Worm (Caenorhabditis elegans): ENCODE results near the gene sar-1.

The sar-1 gene

ce11 chrIV:4557130-4557529 lies 44.0 kb upstream of the sar-1 start:
- no peak for TF ChIP-seq ces-1 (GFP tag; optimal IDR thresholded peaks at IDR 0.05)
- no peak for TF ChIP-seq zip-8 (tag; optimal IDR thresholded peaks at IDR 0.05)
- no peak for TF ChIP-seq mep-1 (tag; optimal IDR thresholded peaks at IDR 0.05)
- no peak for TF ChIP-seq unc-62 (GFP tag; optimal IDR thresholded peaks at IDR 0.05)
- no peak for TF ChIP-seq hlh-1 (tag; optimal IDR thresholded peaks at IDR 0.05)
- TF ChIP-seq ham-2 (GFP tag; optimal IDR thresholded peaks at IDR 0.05), result no peak
- no peak for TF ChIP-seq tbx-8 (GFP tag; optimal IDR thresholded peaks at IDR 0.05)
- TF ChIP-seq nhr-12 (tag; optimal IDR thresholded peaks at IDR 0.05), result no peak
- TF ChIP-seq ceh-39 (tag; optimal IDR thresholded peaks at IDR 0.05), result no peak
- no peak for TF ChIP-seq blmp-1 (tag; optimal IDR thresholded peaks at IDR 0.05)
- no peak for TF ChIP-seq lsy-2 (tag; optimal IDR thresholded peaks at IDR 0.05)
- TF ChIP-seq mls-2 (tag; optimal IDR thresholded peaks at IDR 0.05), result no peak
- TF ChIP-seq snpc-4 (tag; optimal IDR thresholded peaks at IDR 0.05), result no peak
- no peak for TF ChIP-seq lin-13 (tag; optimal IDR thresholded peaks at IDR 0.05)
- TF ChIP-seq nhr-28 (tag; optimal IDR thresholded peaks at IDR 0.05), result no peak
- TF ChIP-seq sptf-1 (tag; optimal IDR thresholded peaks at IDR 0.05), result no peak
- no peak for TF ChIP-seq lin-32 (GFP tag; optimal IDR thresholded peaks at IDR 0.05)

- no peak for TF ChIP-seq bed-3 (GFP tag; optimal IDR thresholded peaks at IDR 0.05)
- TF ChIP-seq lsy-2 (tag; optimal IDR thresholded peaks at IDR 0.05), result no peak
- no peak for TF ChIP-seq pha-4 (tag; optimal IDR thresholded peaks at IDR 0.05)
Observed at ce11 chrIV:4551562-4551961, 38.4 kb upstream of the sar-1 start.

DNA sequence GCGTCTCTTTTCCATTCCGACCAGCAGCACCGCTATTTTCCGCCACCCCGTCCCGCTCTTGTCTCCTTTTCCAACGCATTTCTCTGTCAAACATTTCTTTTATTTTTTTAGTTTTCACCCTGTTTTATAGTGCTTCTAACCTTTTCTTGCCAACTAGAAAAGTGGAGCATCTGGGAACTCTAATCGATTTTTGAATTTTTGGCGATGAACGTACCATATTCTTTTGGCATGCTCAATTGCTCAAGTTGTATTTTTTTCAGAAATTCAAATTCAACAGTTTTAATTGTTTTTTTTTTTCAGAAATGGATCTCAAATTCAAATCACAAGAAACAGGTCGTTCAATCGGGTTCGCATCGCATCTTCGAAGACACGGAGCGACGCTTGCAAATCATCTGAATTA lies 35.1 kb upstream of the sar-1 start, which contains the start of gene ZK185.1:
Gene ZK185.1, plus strand, starts transcription at position 301 of the 400 bp plus-strand sequence.
- no peak for TF ChIP-seq hlh-1 (tag; optimal IDR thresholded peaks at IDR 0.05)
- TF ChIP-seq nhr-237 (tag; optimal IDR thresholded peaks at IDR 0.05), result no peak
- no peak for TF ChIP-seq lin-32 (GFP tag; optimal IDR thresholded peaks at IDR 0.05)
- no peak for TF ChIP-seq bed-3 (GFP tag; optimal IDR thresholded peaks at IDR 0.05)
- TF ChIP-seq ham-2 (GFP tag; optimal IDR thresholded peaks at IDR 0.05), result no peak
- no peak for TF ChIP-seq lin-13 (tag; optimal IDR thresholded peaks at IDR 0.05)
- TF ChIP-seq sem-2 (GFP tag; optimal IDR thresholded peaks at IDR 0.05), result no peak

DNA sequence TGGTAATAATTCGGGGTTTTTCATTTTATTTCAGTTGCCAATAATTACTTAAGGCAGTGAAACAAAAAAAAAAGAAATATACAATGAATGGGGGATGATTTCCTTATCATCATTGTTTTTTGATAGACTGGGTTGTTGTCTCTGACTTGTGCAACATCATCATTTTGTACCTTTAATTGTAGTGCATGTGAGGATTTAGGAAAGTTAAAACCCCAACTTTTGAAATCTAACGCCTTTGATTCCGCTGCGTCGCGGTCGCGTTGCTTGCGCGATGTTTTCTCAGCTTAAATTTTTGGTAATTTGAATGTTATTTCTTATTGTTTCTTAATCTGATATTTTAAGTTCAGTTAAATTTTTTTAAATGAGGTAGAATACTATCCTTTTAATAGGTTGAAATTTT lies 32.7 kb upstream of the sar-1 start, which contains the start of gene ZK185.5:
Gene ZK185.5, minus strand, starts transcription at position 101 of the 400 bp plus-strand sequence.
- TF ChIP-seq M03D4.4 (tag; optimal IDR thresholded peaks at IDR 0.05), result no peak
- TF ChIP-seq nhr-2 (tag; optimal IDR thresholded peaks at IDR 0.05), result no peak
- TF ChIP-seq flh-1 (GFP tag; optimal IDR thresholded peaks at IDR 0.05), result no peak

DNA sequence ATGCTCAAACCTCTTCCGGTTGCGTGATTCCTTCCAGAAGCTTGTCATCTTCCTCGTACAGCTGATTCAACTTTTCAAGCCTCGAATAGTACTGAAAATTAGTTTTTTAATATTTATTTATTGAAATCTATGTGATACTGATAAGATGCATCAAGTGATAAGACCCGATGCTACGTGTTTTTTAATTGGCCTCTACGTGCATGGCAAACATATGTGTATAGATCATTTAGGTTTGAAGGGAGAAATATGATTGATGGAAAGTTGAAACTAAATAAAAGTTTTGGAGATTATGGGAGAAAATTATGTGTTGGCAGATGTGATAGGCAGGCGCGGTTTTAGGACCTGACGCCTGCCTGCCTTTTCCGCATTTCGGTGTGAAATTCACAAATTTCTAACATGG lies 31.1 kb upstream of the sar-1 start:
- TF ChIP-seq zip-8 (tag; optimal IDR thresholded peaks at IDR 0.05) (no peak), pha-4 (tag; optimal IDR thresholded peaks at IDR 0.05) (no peak), elt-3 (tag; optimal IDR thresholded peaks at IDR 0.05) (no peak)

- no peak for TF ChIP-seq mep-1 (tag; optimal IDR thresholded peaks at IDR 0.05)
- no peak for TF ChIP-seq lin-13 (tag; optimal IDR thresholded peaks at IDR 0.05)
- no peak for TF ChIP-seq lsy-2 (tag; optimal IDR thresholded peaks at IDR 0.05)
- TF ChIP-seq nhr-2 (tag; optimal IDR thresholded peaks at IDR 0.05), result no peak
- TF ChIP-seq tbx-8 (GFP tag; optimal IDR thresholded peaks at IDR 0.05), result no peak
- no peak for TF ChIP-seq drap-1 (GFP tag; optimal IDR thresholded peaks at IDR 0.05)
Observed at ce11 chrIV:4542972-4543371, 29.9 kb upstream of the sar-1 start.

DNA sequence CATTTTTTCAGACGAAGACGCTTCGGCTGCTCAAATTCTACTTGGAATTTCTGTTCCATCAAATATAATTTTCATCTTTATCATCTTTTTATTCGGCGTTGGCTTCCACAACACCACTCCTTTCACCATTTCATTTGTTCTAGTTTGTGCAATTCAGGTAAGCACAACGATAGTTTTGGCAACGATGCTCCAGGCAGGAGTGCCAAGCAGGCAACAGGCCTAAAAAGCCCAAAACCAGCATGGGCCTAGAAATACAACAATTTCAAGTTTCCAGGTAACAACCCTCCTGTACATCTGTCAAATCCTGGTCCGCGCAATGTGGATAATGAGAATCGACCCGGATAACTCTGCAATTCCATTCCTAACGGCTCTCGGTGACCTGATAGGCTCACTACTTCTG lies 28.1 kb upstream of the sar-1 start:
- no peak for TF ChIP-seq nhr-28 (tag; optimal IDR thresholded peaks at IDR 0.05)
- TF ChIP-seq mep-1 (tag; optimal IDR thresholded peaks at IDR 0.05), result no peak
- TF ChIP-seq unc-62 (GFP tag; optimal IDR thresholded peaks at IDR 0.05), result no peak
- TF ChIP-seq nhr-2 (tag; optimal IDR thresholded peaks at IDR 0.05), result no peak
- TF ChIP-seq snpc-4 (tag; optimal IDR thresholded peaks at IDR 0.05), result no peak
- no peak for TF ChIP-seq lin-32 (GFP tag; optimal IDR thresholded peaks at IDR 0.05)
- TF ChIP-seq nhr-12 (tag; optimal IDR thresholded peaks at IDR 0.05), result no peak
- no peak for TF ChIP-seq lin-13 (tag; optimal IDR thresholded peaks at IDR 0.05)
- TF ChIP-seq nhr-76 (tag; optimal IDR thresholded peaks at IDR 0.05), result no peak

DNA sequence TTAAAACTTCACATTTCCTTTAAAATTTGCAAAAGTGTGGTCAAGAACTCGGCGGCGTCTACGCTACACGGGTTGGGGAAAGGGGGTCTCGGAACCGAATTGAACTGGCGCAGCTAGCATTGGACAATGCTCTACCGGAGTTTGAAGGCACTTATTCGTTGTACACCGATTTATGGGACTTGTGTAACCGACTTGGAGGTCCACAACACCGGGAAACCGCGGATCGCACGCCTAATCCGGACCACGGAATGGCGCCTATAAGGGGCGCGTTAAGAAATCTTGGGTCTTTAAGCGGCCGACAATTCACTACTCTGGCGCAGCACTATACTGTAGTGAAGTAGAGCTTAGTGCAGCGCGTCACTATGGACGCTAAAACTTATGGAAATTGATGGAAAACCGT lies 25.6 kb upstream of the sar-1 start:
- TF ChIP-seq nhr-28 (tag; optimal IDR thresholded peaks at IDR 0.05), result no peak
- TF ChIP-seq cnd-1 (tag; optimal IDR thresholded peaks at IDR 0.05), result no peak
- no peak for TF ChIP-seq zip-8 (tag; optimal IDR thresholded peaks at IDR 0.05)
- TF ChIP-seq unc-120 (tag; optimal IDR thresholded peaks at IDR 0.05; ENCODE audit: poor library complexity, severe bottlenecking), result no peak
- no peak for TF ChIP-seq ceh-39 (tag; optimal IDR thresholded peaks at IDR 0.05)
- no peak for TF ChIP-seq sptf-1 (tag; optimal IDR thresholded peaks at IDR 0.05)
- no peak for TF ChIP-seq bed-3 (GFP tag; optimal IDR thresholded peaks at IDR 0.05)

Measured in whole organism, mixed stage, embryonic.